Worm (Caenorhabditis elegans) whole organism, late embryonic: Measurements from ENCODE around the gene grl-1.

ENCODE experiments used
- ama-1 ChIP-seq: fragments of 150-350 bp; optimal IDR thresholded peaks from 2 replicates; lab custom pipeline; 2014
- ceh-14 ChIP-seq: sonication (generic microtip); optimal IDR thresholded peaks from 2 replicates; lab custom pipeline; 2016; ENCODE audit warnings: missing genotype, missing genetic modification characterization, missing compliant biosample characterization
- ceh-34 ChIP-seq: sonication (generic microtip); optimal IDR thresholded peaks from 2 replicates; lab custom pipeline; 2016; ENCODE audit warnings: mild to moderate bottlenecking, missing genetic modification characterization, missing compliant biosample characterization
- dve-1 ChIP-seq: sonication (generic microtip); optimal IDR thresholded peaks from 2 replicates; lab custom pipeline; 2017; ENCODE audit warnings: antibody characterized with exemption, mild to moderate bottlenecking, missing genetic modification characterization, missing compliant biosample characterization
- elt-2 ChIP-seq: sonication (generic microtip); optimal IDR thresholded peaks from 2 replicates; lab custom pipeline; 2016; ENCODE audit warnings: missing genetic modification reagents, missing genetic modification characterization, missing compliant biosample characterization
- hlh-30 ChIP-seq: sonication (generic microtip); optimal IDR thresholded peaks from 2 replicates; lab custom pipeline; 2017; ENCODE audit warnings: antibody characterized with exemption, missing genetic modification characterization, missing compliant biosample characterization; ENCODE audit not compliant: insufficient read depth
- lim-6 ChIP-seq: sonication (generic microtip); optimal IDR thresholded peaks from 2 replicates; lab custom pipeline; 2016; ENCODE audit warnings: missing genetic modification characterization, missing compliant biosample characterization
- madf-2 ChIP-seq: sonication (generic microtip); optimal IDR thresholded peaks from 2 replicates; lab custom pipeline; 2017; ENCODE audit warnings: missing genetic modification characterization, missing compliant biosample characterization
- nfya-1 ChIP-seq: sonication (generic microtip); optimal IDR thresholded peaks from 2 replicates; lab custom pipeline; 2017; ENCODE audit warnings: missing genetic modification characterization, mild to moderate bottlenecking, missing compliant biosample characterization, antibody characterized with exemption, moderate library complexity
- nhr-11 ChIP-seq: fragments of 150-350 bp; optimal IDR thresholded peaks from 2 replicates; lab custom pipeline; 2014; ENCODE audit warnings: missing biosample characterization, missing genetic modification characterization
- pqm-1 ChIP-seq: sonication (generic microtip); optimal IDR thresholded peaks from 2 replicates; lab custom pipeline; 2016; ENCODE audit warnings: missing genetic modification characterization, missing compliant biosample characterization
- rnt-1 ChIP-seq: sonication (generic microtip); optimal IDR thresholded peaks from 2 replicates; lab custom pipeline; 2016; ENCODE audit warnings: missing genetic modification characterization, missing compliant biosample characterization
- unc-42 ChIP-seq: sonication (generic microtip); optimal IDR thresholded peaks from 2 replicates; lab custom pipeline; 2016; ENCODE audit warnings: missing genotype, missing genetic modification characterization, missing compliant biosample characterization

DNA sequence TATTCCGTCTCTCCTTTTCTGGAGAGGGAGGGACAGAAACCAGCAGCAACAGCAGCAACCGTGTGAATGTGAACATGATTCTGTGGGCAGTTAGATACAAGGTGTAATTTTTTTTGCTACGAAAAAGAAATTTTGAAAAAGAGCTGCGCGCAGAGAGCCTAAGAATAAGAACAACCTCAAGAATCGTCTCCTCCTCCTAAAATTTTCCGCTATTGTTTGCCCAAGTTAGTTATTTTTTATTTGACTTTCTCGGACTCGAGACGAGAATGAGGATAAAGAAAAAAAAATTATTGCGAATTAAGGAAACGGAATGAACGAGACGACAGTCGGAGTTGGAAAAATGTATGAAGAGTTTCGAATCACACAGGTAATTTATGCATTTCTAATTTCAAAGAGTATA lies 24.9 kb upstream of the grl-1 start, which contains the start of gene glb-5:
- no peak for TF ChIP-seq hlh-30
- TF ChIP-seq nhr-11 (tag; lab: Kevin White, UChicago): no peak
- no peak for TF ChIP-seq pqm-1 (tag; lab: Kevin White, UChicago)
- no peak for TF ChIP-seq unc-42 (tag; lab: Kevin White, UChicago)
- no peak for TF ChIP-seq nfya-1
- no peak for TF ChIP-seq ceh-14 (tag; lab: Kevin White, UChicago)
- TF ChIP-seq rnt-1 (tag; lab: Kevin White, UChicago): no peak
- no peak for TF ChIP-seq dve-1
- no peak for TF ChIP-seq lim-6 (tag; lab: Kevin White, UChicago)
- no peak for TF ChIP-seq madf-2
- TF ChIP-seq elt-2 (tag; lab: Kevin White, UChicago): no peak
- TF ChIP-seq ama-1 (lab: Kevin White, UChicago): no peak
- TF ChIP-seq ceh-34 (tag; lab: Kevin White, UChicago): no peak
